Worm (Caenorhabditis elegans) whole organism, dauer: ENCODE measurements around the gene hot-4.

Source experiments
- unc-62 ChIP-seq: sonication (generic microtip); optimal IDR thresholded peaks from 2 replicates; lab custom pipeline; 2017; ENCODE audit warnings: missing biosample characterization, missing genetic modification reagents, missing genetic modification characterization

The hot-4 gene

DNA sequence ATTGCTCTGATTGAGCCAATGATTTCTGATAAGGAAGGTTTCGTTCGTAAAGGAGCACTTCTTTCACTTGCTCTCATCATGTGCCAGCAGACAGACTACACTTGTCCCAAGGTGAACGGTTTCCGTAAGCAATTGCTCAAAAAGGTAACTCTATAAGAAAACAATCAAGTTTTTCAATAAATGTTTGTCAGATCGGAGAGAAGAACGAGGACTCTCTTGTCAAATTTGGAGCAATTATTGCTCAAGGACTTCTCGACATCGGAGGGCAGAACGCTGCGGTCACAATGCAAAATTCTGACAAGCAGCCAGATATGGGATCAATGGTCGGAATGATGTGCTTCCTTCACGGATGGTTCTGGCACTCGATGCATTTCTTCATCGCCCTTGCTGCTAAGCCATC is 15.9 kb upstream of the hot-4 start:
- TF ChIP-seq unc-62, result no peak

DNA sequence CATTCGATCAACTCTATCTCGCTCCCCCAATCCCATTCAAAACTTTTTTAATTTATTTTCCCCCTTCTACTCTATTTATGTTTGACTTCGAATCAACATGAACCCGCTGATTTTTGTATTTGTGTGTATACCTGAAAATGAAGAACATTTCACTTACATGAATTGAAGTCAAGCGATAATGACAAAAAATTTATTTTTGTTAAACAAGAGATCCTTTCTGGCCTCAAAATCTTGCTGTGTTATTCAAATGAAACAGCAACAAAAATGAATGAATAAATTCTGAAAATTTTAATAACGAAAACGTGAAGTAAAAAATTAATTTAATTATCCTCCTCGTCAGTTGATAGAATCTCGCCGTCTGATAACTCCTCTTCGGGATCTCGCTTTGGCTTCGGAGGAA is 14.8 kb upstream of the hot-4 start:
- TF ChIP-seq unc-62, result no peak

DNA sequence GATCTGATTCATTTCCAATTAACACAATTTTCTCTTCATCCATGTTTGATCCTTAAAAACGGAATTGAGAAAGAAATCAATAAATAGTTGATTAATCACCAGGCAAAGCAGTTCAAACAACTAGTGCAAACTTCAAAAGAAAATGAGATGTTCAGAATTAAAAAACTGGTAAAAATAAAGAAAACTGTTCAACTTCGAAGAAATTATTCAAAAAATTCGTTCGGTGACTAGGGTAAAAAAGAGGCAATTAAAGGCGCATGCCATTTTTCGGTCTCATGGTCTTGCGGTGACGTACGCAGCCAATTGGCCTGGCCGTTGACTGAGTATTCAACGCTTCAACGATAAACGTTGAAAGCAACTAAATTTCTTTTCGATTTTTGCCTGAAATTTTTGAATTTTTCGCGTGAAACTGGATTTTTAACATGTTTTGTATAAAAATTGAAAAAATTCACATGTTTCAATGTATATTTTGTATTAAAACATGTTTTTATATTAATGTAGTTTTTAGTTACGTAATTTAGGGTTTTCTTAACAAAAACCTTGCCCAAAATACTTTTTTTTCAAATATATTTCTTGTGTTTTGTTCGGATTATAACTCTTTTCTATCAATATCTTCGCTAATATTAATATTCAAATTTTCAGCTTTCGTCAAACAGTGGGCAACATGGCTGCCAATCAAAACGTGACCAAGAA is 10.9 kb upstream of the hot-4 start, which contains the start of the genes sna-3 and rps-3:
Gene sna-3, minus strand, starts transcription at position 51 of the 693 bp plus-strand sequence.
Gene rps-3, plus strand, starts transcription at position 643 of the 693 bp plus-strand sequence.
- no peak for TF ChIP-seq unc-62

DNA sequence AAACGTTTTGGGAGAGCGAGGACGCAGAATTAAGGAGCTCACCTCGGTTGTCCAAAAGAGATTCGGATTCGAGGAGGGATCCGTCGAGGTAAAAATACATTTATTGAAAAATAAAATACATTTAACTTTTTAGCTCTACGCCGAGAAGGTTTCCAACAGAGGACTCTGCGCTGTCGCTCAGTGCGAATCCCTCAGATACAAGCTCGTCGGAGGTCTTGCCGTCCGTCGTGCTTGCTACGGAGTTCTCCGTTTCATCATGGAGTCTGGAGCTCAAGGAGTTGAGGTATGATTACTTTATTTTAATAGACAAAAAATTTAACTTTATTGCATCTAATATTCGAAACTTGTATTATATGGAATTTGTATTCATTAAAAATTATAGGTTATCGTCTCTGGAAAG is 10.2 kb upstream of the hot-4 start:
- no peak for TF ChIP-seq unc-62

DNA sequence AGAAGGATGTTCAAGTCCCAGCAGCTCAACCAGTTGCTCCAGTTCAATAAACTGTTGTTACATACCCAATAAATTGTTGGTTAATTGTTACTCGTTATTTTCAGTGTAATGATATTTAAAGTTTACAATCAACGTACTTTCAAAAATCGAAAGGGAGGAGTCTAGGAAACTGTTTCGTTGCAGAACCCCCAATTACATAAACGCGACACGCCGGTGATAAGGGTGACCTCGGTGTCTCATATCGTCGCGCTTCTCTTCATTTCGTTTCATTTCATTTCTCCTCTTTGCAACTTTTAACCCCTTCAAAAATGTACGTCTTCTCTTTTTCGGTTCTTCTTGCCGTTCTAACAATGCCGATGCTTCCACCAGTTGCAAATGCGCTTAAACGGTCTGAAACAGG is 9.3 kb upstream of the hot-4 start, which contains the start of gene C23G10.2:
Gene C23G10.2, plus strand, starts transcription at position 184 of the 400 bp plus-strand sequence.
- no peak for TF ChIP-seq unc-62

DNA sequence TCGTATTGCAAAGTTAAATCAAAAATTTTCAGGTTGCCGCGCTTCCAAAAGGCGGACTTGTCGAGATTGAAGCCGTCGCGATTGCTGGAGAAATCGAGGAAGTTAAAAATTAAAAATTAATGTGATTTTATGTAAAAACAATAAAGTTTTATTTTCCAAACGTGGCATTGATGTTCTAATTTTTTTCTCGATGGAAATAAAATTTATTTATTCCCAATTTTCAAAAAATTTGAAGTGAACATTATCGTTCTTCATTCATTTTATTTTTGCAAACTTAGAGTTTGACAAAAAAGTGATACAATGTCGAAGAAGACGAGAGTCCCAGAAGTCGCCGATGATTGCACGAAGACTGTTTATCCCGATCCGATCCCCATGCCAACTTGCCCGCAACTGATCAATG is 8.2 kb upstream of the hot-4 start, which contains the start of gene C23G10.1:
Gene C23G10.1, plus strand, starts transcription at position 301 of the 400 bp plus-strand sequence.
- no peak for TF ChIP-seq unc-62

DNA sequence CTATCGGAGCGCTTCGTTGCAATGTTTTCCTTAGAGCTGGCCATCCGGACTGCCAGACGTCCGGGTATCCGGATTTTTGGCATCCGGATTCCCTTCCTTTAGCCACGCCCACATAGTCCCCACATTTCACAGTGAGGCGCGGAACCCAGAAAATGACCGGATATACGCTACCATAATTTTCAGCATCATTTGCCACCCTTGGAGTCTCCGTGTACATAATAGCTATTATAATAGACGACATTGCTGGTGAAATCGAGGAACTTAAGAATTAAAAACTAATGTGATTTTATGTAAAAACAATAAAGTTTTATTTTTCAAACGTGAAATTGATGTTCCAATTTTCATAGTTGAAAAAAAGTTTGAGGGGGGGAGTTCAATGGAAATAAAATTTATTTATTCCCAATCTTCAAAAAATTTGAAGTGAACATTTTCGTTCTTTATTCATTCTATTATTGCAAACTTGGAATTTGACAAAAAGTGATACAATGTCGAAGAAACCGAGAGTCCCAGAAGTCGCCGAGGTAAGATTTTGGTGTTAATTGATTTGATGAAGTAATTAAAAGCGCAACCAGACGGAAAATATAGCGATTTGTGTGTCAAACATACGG is 6.9 kb upstream of the hot-4 start:
- TF ChIP-seq unc-62, result no peak

DNA sequence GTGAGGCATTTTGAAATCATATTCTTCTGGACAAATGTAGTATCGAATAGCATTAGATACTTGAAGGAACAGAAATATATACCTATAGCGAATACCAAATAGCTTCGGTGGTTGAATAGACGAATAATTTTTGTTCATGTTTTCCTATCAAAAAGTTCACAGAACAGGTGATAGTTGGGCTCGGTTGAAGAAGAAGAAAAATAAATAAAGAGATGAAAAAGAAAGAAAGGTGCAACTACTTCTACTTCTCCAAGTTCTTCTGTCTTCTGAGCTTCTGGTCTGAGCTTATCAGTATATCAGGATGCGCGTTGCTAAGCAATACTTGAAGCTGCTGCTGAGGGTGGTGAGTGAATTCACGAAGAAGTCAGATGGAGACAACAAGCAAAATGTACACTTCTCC is 3.3 kb upstream of the hot-4 start, which contains the start of gene C23G10.10:
Gene C23G10.10, minus strand, starts transcription at position 101 of the 400 bp plus-strand sequence.
- TF ChIP-seq unc-62, result no peak

DNA sequence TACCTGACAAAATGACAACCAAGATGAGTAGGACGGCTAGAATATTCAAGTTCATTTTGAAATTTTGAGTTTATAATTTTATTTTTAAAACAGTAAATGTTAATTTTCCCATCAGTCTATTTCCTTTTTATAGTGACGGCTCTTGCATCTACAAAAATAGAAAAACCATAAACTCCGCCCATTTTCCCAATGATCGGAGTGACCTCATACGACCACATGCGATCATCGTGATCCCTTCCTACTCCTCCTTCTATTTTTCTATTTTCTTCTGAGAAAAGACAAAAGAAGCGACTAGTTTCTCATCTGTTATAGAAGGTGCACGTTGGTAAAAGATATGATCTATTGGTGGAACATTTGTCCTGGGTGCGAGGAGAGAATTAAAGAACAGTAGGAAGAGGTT is 1.7 kb upstream of the hot-4 start, which contains the start of gene C23G10.11:
Gene C23G10.11, minus strand, starts transcription at position 101 of the 400 bp plus-strand sequence.
- TF ChIP-seq unc-62, result no peak

DNA sequence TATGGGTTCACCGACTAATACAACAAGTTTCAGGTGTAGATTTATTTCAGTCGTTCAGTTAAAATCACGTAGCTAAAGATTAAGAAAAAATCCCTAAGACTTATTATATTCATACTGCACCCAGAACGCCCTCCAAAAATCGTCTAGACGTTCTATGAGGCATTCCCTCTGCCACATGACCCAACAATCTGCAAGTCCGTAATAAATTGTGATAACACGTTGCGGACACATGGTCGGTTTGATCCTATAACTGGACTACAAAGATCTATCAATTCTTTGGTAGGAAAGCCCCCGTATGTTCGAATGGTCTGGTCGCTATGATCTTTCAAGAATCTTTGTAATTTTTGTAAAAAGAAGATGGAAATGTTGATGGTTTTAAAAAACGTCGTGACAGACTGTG is 1.3 kb upstream of the hot-4 start:
- TF ChIP-seq unc-62, result no peak

DNA sequence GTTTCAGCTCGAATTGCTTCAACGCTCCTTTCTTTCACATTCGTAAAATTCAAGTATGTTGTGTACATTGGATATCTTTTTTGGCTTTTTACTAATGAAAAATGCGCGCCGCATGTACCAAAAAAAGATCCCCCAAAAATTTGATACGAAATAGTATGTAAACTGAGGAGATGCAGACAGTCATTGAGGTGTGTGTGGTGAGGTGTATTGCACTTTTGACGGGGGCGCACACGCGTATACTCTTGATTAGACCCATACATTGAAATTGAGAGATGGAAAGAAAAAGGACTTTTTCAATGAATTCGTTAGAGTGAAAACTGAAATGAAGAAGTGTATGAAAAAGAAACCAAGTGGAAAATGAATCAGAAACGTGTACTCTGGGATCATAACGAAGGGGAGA is 4.2 kb downstream of the hot-4 start:
- no peak for TF ChIP-seq unc-62

DNA sequence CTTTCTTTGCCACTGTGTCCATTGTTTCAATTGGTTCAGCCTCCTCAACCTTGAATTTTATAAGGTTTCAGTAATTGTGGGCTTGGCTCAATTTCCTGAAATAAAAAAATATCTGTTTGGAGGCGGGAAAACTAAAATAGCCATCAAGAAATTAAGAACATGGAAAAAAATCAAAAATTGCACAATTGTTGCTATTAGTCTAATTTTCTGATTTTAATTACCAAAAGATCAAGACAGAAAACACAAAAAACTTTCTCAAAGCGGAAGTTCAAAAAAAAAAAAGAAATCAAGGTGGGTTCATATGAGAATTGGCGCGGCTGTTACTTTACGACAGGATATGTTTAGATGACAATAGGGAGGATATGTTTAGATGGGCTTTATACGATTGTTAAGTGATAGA is 13.7 kb downstream of the hot-4 start, which contains the start of gene esyt-2:
Gene esyt-2, minus strand, starts transcription at position 101 of the 400 bp plus-strand sequence.
- TF ChIP-seq unc-62, result no peak

DNA sequence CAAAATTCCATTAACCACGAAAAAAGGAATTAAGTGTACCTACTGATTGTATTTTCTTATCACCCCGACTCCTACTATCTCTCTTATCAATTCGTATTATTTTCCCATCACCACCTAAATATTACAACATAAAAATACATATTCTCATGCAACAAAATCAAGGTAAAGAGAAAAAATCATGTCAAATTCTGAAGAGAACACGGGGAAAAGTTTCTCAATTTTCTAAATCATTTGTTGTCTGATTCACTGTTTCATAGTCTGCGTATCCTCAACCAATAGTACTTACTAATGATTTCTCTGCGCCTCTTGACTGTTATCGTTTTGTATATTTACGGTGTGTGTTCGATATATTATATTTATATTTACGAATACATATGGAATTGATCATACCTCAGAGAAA is 14.7 kb downstream of the hot-4 start:
- no peak for TF ChIP-seq unc-62

DNA sequence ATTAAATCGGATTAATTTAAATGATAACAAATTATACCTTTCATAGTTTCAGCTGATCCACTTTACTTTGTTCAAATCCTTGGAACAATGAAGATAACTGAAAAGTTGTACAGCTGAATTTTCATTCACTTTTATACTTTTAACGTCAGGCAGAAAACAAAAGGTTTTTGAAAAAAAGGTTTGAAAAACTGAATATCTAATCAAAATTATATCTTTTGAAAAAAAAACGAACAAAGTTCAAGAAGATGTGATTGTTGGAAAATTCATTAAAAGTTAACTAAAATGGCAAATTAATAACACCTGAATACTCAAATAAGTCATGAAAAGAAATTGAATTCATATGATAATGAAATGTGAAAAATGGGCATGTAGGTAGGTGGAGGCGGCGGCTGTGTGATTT is 19.4 kb downstream of the hot-4 start, which contains the start of gene T12A2.21:
Gene T12A2.21, minus strand, starts transcription at position 101 of the 400 bp plus-strand sequence.
- TF ChIP-seq unc-62, result no peak

DNA sequence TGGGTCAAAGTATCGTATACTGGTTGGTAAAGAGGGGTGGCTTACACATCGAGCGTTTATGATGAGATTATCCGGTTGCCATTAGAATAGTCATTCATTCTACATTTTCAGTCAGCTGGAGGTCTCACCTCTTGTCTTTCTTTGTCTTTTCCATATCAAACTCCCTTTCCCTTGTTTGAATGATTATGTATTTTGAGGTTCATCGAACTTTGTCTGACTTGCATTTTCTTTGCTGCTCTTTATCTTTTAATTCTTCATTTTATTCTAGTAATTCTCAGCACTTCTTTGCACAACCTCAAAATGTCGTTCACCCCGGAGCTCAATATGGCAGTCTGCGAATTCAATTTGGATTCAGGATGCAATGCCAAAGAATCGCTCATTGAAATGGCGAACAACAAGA is 23.3 kb downstream of the hot-4 start, which contains the start of gene T12A2.3:
Gene T12A2.3, plus strand, starts transcription at position 301 of the 400 bp plus-strand sequence.
- no peak for TF ChIP-seq unc-62

DNA sequence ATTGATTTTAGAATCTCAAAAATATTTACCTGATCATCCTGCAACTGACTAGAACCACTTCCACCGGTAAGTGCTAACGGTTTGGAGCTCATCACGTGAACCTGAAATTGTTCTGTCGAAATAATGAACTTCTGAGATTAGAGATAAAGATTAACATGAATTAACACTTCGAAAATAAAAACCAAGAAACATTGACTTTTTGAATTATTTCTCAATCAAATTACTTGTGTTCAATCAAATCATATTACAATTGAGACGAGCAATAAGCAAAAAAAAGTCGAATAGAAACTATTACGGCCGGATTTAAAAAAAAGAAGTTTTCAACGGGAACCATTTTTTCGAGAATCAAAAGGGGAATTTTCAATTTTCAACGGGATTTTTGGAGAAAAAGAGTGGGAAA is 28.5 kb downstream of the hot-4 start, which contains the start of gene bcas-2:
Gene bcas-2, minus strand, starts transcription at position 101 of the 400 bp plus-strand sequence.
- no peak for TF ChIP-seq unc-62

DNA sequence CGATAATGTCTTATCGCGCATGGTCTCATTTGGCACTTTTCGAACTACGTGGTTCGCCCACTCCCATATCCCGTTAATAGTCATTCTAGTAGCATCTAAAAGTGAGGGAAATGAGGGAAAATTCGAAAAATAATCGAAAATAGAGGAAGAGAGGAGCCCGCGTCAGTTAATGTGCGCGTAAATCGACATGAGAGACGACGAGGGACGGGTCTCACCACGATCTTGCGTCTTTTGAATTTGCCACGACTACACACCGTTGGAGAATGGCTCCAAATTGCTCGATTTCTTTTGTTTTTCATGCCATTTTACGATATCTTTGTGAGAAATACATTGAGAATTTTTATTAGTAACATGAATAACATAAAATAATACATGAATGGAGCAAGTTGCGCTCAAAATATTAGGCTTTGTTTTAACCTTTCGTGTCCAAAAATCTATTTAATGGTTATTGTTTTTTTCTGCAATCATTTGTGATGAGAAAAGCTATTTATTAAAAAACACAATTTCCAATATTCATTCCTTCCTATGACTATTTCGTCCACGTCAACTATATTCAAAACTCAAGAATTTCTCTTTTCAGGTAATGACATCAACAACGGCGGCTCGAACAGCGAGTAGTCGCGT is 31.0 kb downstream of the hot-4 start, which contains the start of the genes gen-1 and stt-3:
Gene gen-1, minus strand, starts transcription at position 95 of the 624 bp plus-strand sequence.
Gene stt-3, plus strand, starts transcription at position 574 of the 624 bp plus-strand sequence.
- no peak for TF ChIP-seq unc-62
